ENCODE assay signal across 6 worm cellular contexts in the genomic region with DNA sequence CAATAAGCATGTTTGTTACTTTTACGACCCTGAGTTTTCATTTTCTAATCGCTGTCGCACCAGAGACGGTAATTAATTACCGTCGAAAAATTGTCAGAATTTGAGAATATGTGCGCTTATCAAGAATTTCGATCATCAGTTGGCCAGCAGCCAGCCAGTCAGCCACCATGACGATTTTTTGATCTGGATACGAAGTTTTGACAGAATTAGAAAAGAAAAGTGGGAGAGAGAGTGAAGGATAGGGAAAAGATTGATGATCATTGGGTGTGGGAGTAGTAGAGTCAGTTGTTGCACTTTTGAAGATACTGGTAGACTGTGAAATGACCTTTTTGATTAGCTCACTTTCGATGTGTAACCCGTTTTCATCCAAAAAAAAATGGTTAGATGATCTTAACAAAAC.
TF ChIP-seq lines count a peak whose summit lies in the region.

No protein-coding gene starts in this region.

TF ChIP-seq in whole organism, L1 larva, 84 proteins besides CTCF, POLR2A, EP300 and RAD21 (continues in another document):
- TF ChIP-seq rnt-1 (tag; optimal IDR thresholded peaks at IDR 0.05; lab: Kevin White, UChicago) (peak; percentile 75), mep-1 (tag; optimal IDR thresholded peaks at IDR 0.05; lab: Kevin White, UChicago) (peak; percentile 65), efl-3 (GFP tag; optimal IDR thresholded peaks at IDR 0.05; lab: Kevin White, UChicago) (peak; percentile 34), nhr-20 (tag; optimal IDR thresholded peaks at IDR 0.05; lab: Kevin White, UChicago) (peak; percentile 65), elt-3 (tag; optimal IDR thresholded peaks at IDR 0.05; lab: Kevin White, UChicago) (peak in 1 of 6 experiments; percentile 27), lin-39 (tag; optimal IDR thresholded peaks at IDR 0.05; lab: Kevin White, UChicago) (peak; percentile 58), nhr-19 (GFP tag; conservative IDR thresholded peaks at IDR 0.05; lab: Robert Waterston, UW) (peak; percentile 35), ceh-88 (GFP tag; IDR thresholded peaks at IDR 0.05; lab: Robert Waterston, UW) (no peak), lsy-2 (tag; optimal IDR thresholded peaks at IDR 0.05; lab: Kevin White, UChicago) (peak; percentile 46 to 59), nhr-90 (tag; optimal IDR thresholded peaks at IDR 0.05; lab: Kevin White, UChicago; ENCODE audit: poor library complexity) (peak; percentile 31), blmp-1 (tag; optimal IDR thresholded peaks at IDR 0.05; lab: Kevin White, UChicago) (peak; percentile 94), fkh-4 (tag; optimal IDR thresholded peaks at IDR 0.05; lab: Kevin White, UChicago; ENCODE audit: borderline replicate concordance) (no peak), irx-1 (tag; optimal IDR thresholded peaks at IDR 0.05; lab: Kevin White, UChicago) (peak; percentile 22), unc-130 (tag; optimal IDR thresholded peaks at IDR 0.05; lab: Kevin White, UChicago) (no peak)

TF ChIP-seq in whole organism, L2 larva, 48 proteins besides CTCF, POLR2A, EP300 and RAD21 (continues in another document):
- TF ChIP-seq nhr-237 (tag; optimal IDR thresholded peaks at IDR 0.05; lab: Kevin White, UChicago) (no peak), nhr-6 (tag; optimal IDR thresholded peaks at IDR 0.05; lab: Kevin White, UChicago) (peak; percentile 46), nhr-10 (tag; optimal IDR thresholded peaks at IDR 0.05; lab: Kevin White, UChicago) (no peak), ceh-16 (tag; optimal IDR thresholded peaks at IDR 0.05; lab: Kevin White, UChicago) (peak; percentile 99), Y55F3AM.14 (GFP tag; optimal IDR thresholded peaks at IDR 0.05; lab: Kevin White, UChicago) (no peak), ztf-4 (tag; optimal IDR thresholded peaks at IDR 0.05; lab: Kevin White, UChicago) (no peak), sem-4 (tag; optimal IDR thresholded peaks at IDR 0.05; lab: Kevin White, UChicago) (peak; percentile 55), nhr-23 (tag; optimal IDR thresholded peaks at IDR 0.05; lab: Kevin White, UChicago) (no peak), snpc-4 (tag; optimal IDR thresholded peaks at IDR 0.05; lab: Kevin White, UChicago) (no peak), lsy-2 (tag; optimal IDR thresholded peaks at IDR 0.05; lab: Kevin White, UChicago) (peak in 1 of 2 experiments; percentile 28), R02D3.7 (tag; optimal IDR thresholded peaks at IDR 0.05; lab: Kevin White, UChicago) (no peak), C34F6.9 (tag; optimal IDR thresholded peaks at IDR 0.05; lab: Kevin White, UChicago) (peak; percentile 15), nhr-77 (tag; optimal IDR thresholded peaks at IDR 0.05; lab: Kevin White, UChicago) (no peak), nhr-12 (tag; optimal IDR thresholded peaks at IDR 0.05; lab: Kevin White, UChicago) (no peak), dmd-4 (tag; optimal IDR thresholded peaks at IDR 0.05; lab: Kevin White, UChicago) (no peak)

TF ChIP-seq in whole organism, L3 larva, 47 proteins besides CTCF, POLR2A, EP300 and RAD21 (continues in another document):
- TF ChIP-seq aly-2 (tag; optimal IDR thresholded peaks at IDR 0.05; lab: Kevin White, UChicago) (no peak), nhr-28 (tag; optimal IDR thresholded peaks at IDR 0.05; lab: Kevin White, UChicago) (no peak), ceh-16 (tag; optimal IDR thresholded peaks at IDR 0.05; lab: Kevin White, UChicago) (no peak), fkh-10 (GFP tag; optimal IDR thresholded peaks at IDR 0.05; lab: Kevin White, UChicago) (no peak), nhr-77 (tag; optimal IDR thresholded peaks at IDR 0.05; lab: Kevin White, UChicago) (no peak), pqm-1 (tag; optimal IDR thresholded peaks at IDR 0.05; lab: Kevin White, UChicago) (no peak), elt-2 (tag; optimal IDR thresholded peaks at IDR 0.05; lab: Kevin White, UChicago) (no peak), snpc-4 (tag; optimal IDR thresholded peaks at IDR 0.05; lab: Kevin White, UChicago) (no peak), nfya-1 (tag; optimal IDR thresholded peaks at IDR 0.05; lab: Kevin White, UChicago; ENCODE audit: insufficient read depth) (peak; percentile 19), nhr-43 (tag; optimal IDR thresholded peaks at IDR 0.05; lab: Kevin White, UChicago; ENCODE audit: poor library complexity, severe bottlenecking) (no peak), ama-1 (optimal IDR thresholded peaks at IDR 0.05; lab: Kevin White, UChicago) (no peak), eor-1 (tag; optimal IDR thresholded peaks at IDR 0.05; lab: Kevin White, UChicago) (no peak), ceh-9 (tag; optimal IDR thresholded peaks at IDR 0.05; lab: Kevin White, UChicago) (no peak), egl-5 (tag; optimal IDR thresholded peaks at IDR 0.05; lab: Kevin White, UChicago) (no peak), unc-39 (tag; optimal IDR thresholded peaks at IDR 0.05; lab: Kevin White, UChicago) (no peak), jun-1 (tag; optimal IDR thresholded peaks at IDR 0.05; lab: Kevin White, UChicago) (no peak)

TF ChIP-seq in whole organism, L4 larva, 104 proteins besides CTCF, POLR2A, EP300 and RAD21:
- TF ChIP-seq duxl-1 (tag; optimal IDR thresholded peaks at IDR 0.05; lab: Kevin White, UChicago; ENCODE audit: poor library complexity) (no peak), mdl-1 (tag; optimal IDR thresholded peaks at IDR 0.05; lab: Kevin White, UChicago) (peak in 1 of 2 experiments; percentile 18), nhr-11 (tag; optimal IDR thresholded peaks at IDR 0.05; lab: Kevin White, UChicago) (peak; percentile 15), unc-62 (GFP tag; optimal IDR thresholded peaks at IDR 0.05 in 1 of 2; lab: Kevin White, UChicago) (peak in 1 of 2 experiments; percentile 99), unc-62 (tag; optimal IDR thresholded peaks at IDR 0.05; lab: Kevin White, UChicago) (no peak), lin-38 (GFP tag; IDR thresholded peaks at IDR 0.05; lab: Robert Waterston, UW) (peak; percentile 33; the same call in 1 of the 2 replicates), zip-11 (GFP tag; IDR thresholded peaks at IDR 0.05; lab: Robert Waterston, UW) (no peak), lsy-2 (tag; optimal IDR thresholded peaks at IDR 0.05; lab: Kevin White, UChicago) (peak in 1 of 2 experiments; percentile 13), nhr-28 (tag; optimal IDR thresholded peaks at IDR 0.05; lab: Kevin White, UChicago) (peak; percentile 54), hlh-11 (tag; optimal IDR thresholded peaks at IDR 0.05; lab: Kevin White, UChicago) (peak; percentile 16)

TF ChIP-seq in whole organism, late embryonic, 69 proteins besides CTCF, POLR2A, EP300 and RAD21:
- TF ChIP-seq ceh-18 (tag; optimal IDR thresholded peaks at IDR 0.05; lab: Kevin White, UChicago), result peak; percentile 21
- TF ChIP-seq K02D7.2 (tag; optimal IDR thresholded peaks at IDR 0.05; lab: Kevin White, UChicago), result no peak

TF ChIP-seq in whole organism, mixed stage, embryonic, 35 proteins besides CTCF, POLR2A, EP300 and RAD21:
- TF ChIP-seq hlh-1 (tag; optimal IDR thresholded peaks at IDR 0.05; lab: Kevin White, UChicago), result peak; percentile 41
- peak; percentile 24 for TF ChIP-seq unc-62 (GFP tag; optimal IDR thresholded peaks at IDR 0.05; lab: Kevin White, UChicago)
- no peak for TF ChIP-seq flh-1 (GFP tag; optimal IDR thresholded peaks at IDR 0.05; lab: Kevin White, UChicago)
TF ChIP-seq in whole organism, mixed stage, embryonic: peak in this region for 2.

Comparison
In these comparisons a context has a peak if more than half of its experiments do, and no peak if none do; other contexts are left out.
1. Of the 29 proteins assayed by ChIP-seq in both whole organism, L4 larva and whole organism, L1 larva: peak only in whole organism, L4 larva: nhr-11 and nhr-28; only in whole organism, L1 larva: lin-39 and mep-1; in both: none; in neither: 22; mixed calls (peak in some experiments, not most) for 3.